Worm (Caenorhabditis elegans) whole organism, L3 larva: ENCODE data around the gene K08F9.4.

ENCODE experiments used
- aly-2 ChIP-seq: fragments of 150-350 bp; optimal IDR thresholded peaks from 2 replicates; lab custom pipeline; 2014; ENCODE audit warnings: missing biosample characterization, missing genetic modification characterization
- ceh-82 ChIP-seq: fragments of 150-350 bp; optimal IDR thresholded peaks from 2 replicates; lab custom pipeline; 2014; ENCODE audit warnings: missing biosample characterization, missing genetic modification characterization
- daf-12 ChIP-seq: fragments of 150-350 bp; optimal IDR thresholded peaks from 2 replicates; lab custom pipeline; 2014; ENCODE audit warnings: missing biosample characterization, missing genetic modification reagents, missing genetic modification characterization
- lin-39 ChIP-seq: fragments of 150-350 bp; optimal IDR thresholded peaks from 2 replicates; lab custom pipeline; 2018; ENCODE audit warnings: missing biosample characterization, missing genetic modification reagents, missing genetic modification characterization
- mdl-1 ChIP-seq: fragments of 150-350 bp; optimal IDR thresholded peaks from 2 replicates; lab custom pipeline; 2014; ENCODE audit warnings: missing biosample characterization, missing genetic modification characterization
- nfya-1 ChIP-seq: sonication (generic microtip); optimal IDR thresholded peaks from 2 replicates; lab custom pipeline; 2017; ENCODE audit warnings: missing genetic modification characterization, mild to moderate bottlenecking, missing compliant biosample characterization, antibody characterized with exemption, moderate library complexity; ENCODE audit not compliant: insufficient read depth
- nhr-11 ChIP-seq: fragments of 150-350 bp; optimal IDR thresholded peaks from 2 replicates; lab custom pipeline; 2014; ENCODE audit warnings: missing biosample characterization, missing genetic modification characterization
- nhr-23 ChIP-seq: fragments of 150-350 bp; optimal IDR thresholded peaks from 2 replicates; lab custom pipeline; 2014; ENCODE audit warnings: missing biosample characterization, missing genetic modification reagents, missing genetic modification characterization
- nhr-28 ChIP-seq: fragments of 150-350 bp; optimal IDR thresholded peaks from 2 replicates; lab custom pipeline; 2014; ENCODE audit warnings: missing biosample characterization, missing genetic modification characterization
- nhr-67 ChIP-seq: fragments of 150-350 bp; optimal IDR thresholded peaks from 2 replicates; lab custom pipeline; 2014; ENCODE audit warnings: missing biosample characterization, missing genetic modification characterization
- pha-4 ChIP-seq: fragments of 150-350 bp; optimal IDR thresholded peaks from 2 replicates; lab custom pipeline; 2014; ENCODE audit warnings: missing biosample characterization, missing genetic modification reagents, missing genetic modification characterization
- unc-62 ChIP-seq: fragments of 150-350 bp; sonication (generic microtip); optimal IDR thresholded peaks from 4 replicates; lab custom pipeline; 2014; ENCODE audit warnings: missing biosample characterization, missing genetic modification reagents, missing genetic modification characterization
- ztf-11 ChIP-seq: fragments of 150-350 bp; optimal IDR thresholded peaks from 2 replicates; lab custom pipeline; 2014; ENCODE audit warnings: missing biosample characterization, missing genetic modification characterization

DNA sequence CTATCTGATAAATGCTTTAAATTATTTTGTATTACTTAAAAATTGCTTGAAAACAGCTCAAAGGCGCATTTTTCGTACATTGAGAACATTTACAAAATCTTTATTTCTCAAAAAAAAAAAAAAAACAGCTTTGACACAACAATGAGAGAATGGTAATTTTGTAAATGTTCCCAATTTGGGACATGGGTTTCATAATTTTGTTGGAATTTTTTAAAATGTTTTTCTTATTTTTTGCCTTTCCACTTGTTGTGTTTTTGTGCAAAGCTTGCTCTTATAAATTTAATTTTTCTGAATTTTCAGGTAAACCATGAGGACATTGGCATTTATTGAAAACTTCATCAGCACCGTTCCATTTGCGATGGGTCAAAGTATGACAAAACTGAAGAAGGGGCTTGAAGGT is 32.2 kb upstream of the K08F9.4 start, which contains the start of gene T01G5.7:
- TF ChIP-seq nhr-23 (tag; lab: Kevin White, UChicago): no peak
- no peak for TF ChIP-seq mdl-1 (tag; lab: Kevin White, UChicago)
- no peak for TF ChIP-seq nhr-11 (tag; lab: Kevin White, UChicago)
- TF ChIP-seq ceh-82: no peak
- TF ChIP-seq ztf-11 (tag; lab: Kevin White, UChicago): no peak
- no peak for TF ChIP-seq lin-39 (tag; lab: Kevin White, UChicago)
- no peak for TF ChIP-seq unc-62 (GFP tag; lab: Kevin White, UChicago)
- no peak for TF ChIP-seq nhr-67
- no peak for TF ChIP-seq pha-4 (tag; lab: Kevin White, UChicago)
- TF ChIP-seq nfya-1 (tag; lab: Kevin White, UChicago): no peak
- TF ChIP-seq daf-12 (tag; lab: Kevin White, UChicago): no peak
- TF ChIP-seq nhr-28 (tag; lab: Kevin White, UChicago): no peak
- no peak for TF ChIP-seq aly-2
